Worm (Caenorhabditis elegans) whole organism, late embryonic: ENCODE measurements around the gene F21C10.5.

ENCODE experiments used
- C08G9.2 ChIP-seq: sonication (generic microtip); optimal IDR thresholded peaks from 2 replicates; lab custom pipeline; 2016; ENCODE audit warnings: mild to moderate bottlenecking, missing genetic modification characterization, moderate library complexity, missing compliant biosample characterization
- C38D4.7 ChIP-seq: fragments of 200-800 bp; sonication (Bioruptor generic); optimal IDR thresholded peaks from 2 replicates; lab custom pipeline; 2018; ENCODE audit warnings: mild to moderate bottlenecking, missing genetic modification characterization, moderate library complexity, missing compliant biosample characterization
- T23F11.4 ChIP-seq: fragments of 200-800 bp; sonication (Bioruptor generic); optimal IDR thresholded peaks from 2 replicates; lab custom pipeline; 2018; ENCODE audit warnings: mild to moderate bottlenecking, missing genetic modification characterization, missing compliant biosample characterization
- ahr-1 ChIP-seq: sonication (generic microtip); optimal IDR thresholded peaks from 2 replicates; lab custom pipeline; 2016; ENCODE audit warnings: missing genetic modification characterization, missing compliant biosample characterization
- ceh-14 ChIP-seq: sonication (generic microtip); optimal IDR thresholded peaks from 2 replicates; lab custom pipeline; 2016; ENCODE audit warnings: missing genotype, missing genetic modification characterization, missing compliant biosample characterization
- ceh-2 ChIP-seq: sonication (generic microtip); optimal IDR thresholded peaks from 2 replicates; lab custom pipeline; 2016; ENCODE audit warnings: missing genotype, missing genetic modification characterization, missing compliant biosample characterization
- ceh-24 ChIP-seq: sonication (generic microtip); optimal IDR thresholded peaks from 2 replicates; lab custom pipeline; 2016; ENCODE audit warnings: mild to moderate bottlenecking, missing genetic modification characterization, missing compliant biosample characterization
- ceh-34 ChIP-seq: sonication (generic microtip); optimal IDR thresholded peaks from 2 replicates; lab custom pipeline; 2016; ENCODE audit warnings: mild to moderate bottlenecking, missing genetic modification characterization, missing compliant biosample characterization
- ceh-45 ChIP-seq: fragments of 200-800 bp; sonication (Bioruptor generic); IDR thresholded peaks from 2 replicates; pipeline ENCODE4 v1.3.6; 2022; ENCODE audit warnings: missing genetic modification reagents, missing genetic modification characterization, missing compliant biosample characterization
- ceh-48 ChIP-seq: sonication (generic microtip); optimal IDR thresholded peaks from 2 replicates; lab custom pipeline; 2016; ENCODE audit warnings: missing genetic modification characterization, inconsistent platforms, missing compliant biosample characterization
- ceh-9 ChIP-seq: sonication (generic microtip); optimal IDR thresholded peaks from 2 replicates; lab custom pipeline; 2016; ENCODE audit warnings: mild to moderate bottlenecking, missing genetic modification characterization, inconsistent platforms, missing compliant biosample characterization
- che-1 ChIP-seq: sonication (generic microtip); optimal IDR thresholded peaks from 2 replicates; lab custom pipeline; 2016; ENCODE audit warnings: mild to moderate bottlenecking, missing genetic modification characterization, missing compliant biosample characterization
- dmd-4 ChIP-seq: sonication (generic microtip); optimal IDR thresholded peaks from 2 replicates; lab custom pipeline; 2016; ENCODE audit warnings: borderline replicate concordance, missing genetic modification characterization, missing compliant biosample characterization
- dve-1 ChIP-seq: sonication (generic microtip); optimal IDR thresholded peaks from 2 replicates; lab custom pipeline; 2017; ENCODE audit warnings: antibody characterized with exemption, mild to moderate bottlenecking, missing genetic modification characterization, missing compliant biosample characterization
- elt-2 ChIP-seq: sonication (generic microtip); optimal IDR thresholded peaks from 2 replicates; lab custom pipeline; 2016; ENCODE audit warnings: missing genetic modification reagents, missing genetic modification characterization, missing compliant biosample characterization
- fax-1 ChIP-seq: sonication (generic microtip); optimal IDR thresholded peaks from 2 replicates; lab custom pipeline; 2016; ENCODE audit warnings: missing genotype, missing genetic modification characterization, missing compliant biosample characterization
- fkh-6 ChIP-seq: sonication (generic microtip); optimal IDR thresholded peaks from 2 replicates; lab custom pipeline; 2016; ENCODE audit warnings: missing genetic modification characterization, missing compliant biosample characterization
- hlh-13 ChIP-seq: fragments of 200-800 bp; sonication (Bioruptor generic); optimal IDR thresholded peaks from 2 replicates; lab custom pipeline; 2018; ENCODE audit warnings: mild to moderate bottlenecking, missing genetic modification characterization, missing compliant biosample characterization
- hlh-15 ChIP-seq: sonication (generic microtip); optimal IDR thresholded peaks from 2 replicates; lab custom pipeline; 2016; ENCODE audit warnings: missing genetic modification characterization, missing compliant biosample characterization
- hlh-30 ChIP-seq: sonication (generic microtip); optimal IDR thresholded peaks from 2 replicates; lab custom pipeline; 2017; ENCODE audit warnings: antibody characterized with exemption, missing genetic modification characterization, missing compliant biosample characterization; ENCODE audit not compliant: insufficient read depth
- hlh-6 ChIP-seq: sonication (generic microtip); optimal IDR thresholded peaks from 2 replicates; lab custom pipeline; 2016; ENCODE audit warnings: missing genotype, missing genetic modification characterization, missing compliant biosample characterization
- hlh-8 ChIP-seq: sonication (generic microtip); optimal IDR thresholded peaks from 2 replicates; lab custom pipeline; 2016; ENCODE audit warnings: missing genotype, missing genetic modification characterization, missing compliant biosample characterization
- lim-6 ChIP-seq: sonication (generic microtip); optimal IDR thresholded peaks from 2 replicates; lab custom pipeline; 2016; ENCODE audit warnings: missing genetic modification characterization, missing compliant biosample characterization
- lin-11 ChIP-seq: fragments of 200-800 bp; sonication (Bioruptor generic); optimal IDR thresholded peaks from 2 replicates; lab custom pipeline; 2018; ENCODE audit warnings: mild to moderate bottlenecking, missing genetic modification characterization, missing compliant biosample characterization
- mec-3 ChIP-seq: sonication (generic microtip); optimal IDR thresholded peaks from 2 replicates; lab custom pipeline; 2016; ENCODE audit warnings: borderline replicate concordance, missing genetic modification characterization, missing compliant biosample characterization
- nhr-11 ChIP-seq: fragments of 150-350 bp; optimal IDR thresholded peaks from 2 replicates; lab custom pipeline; 2014; ENCODE audit warnings: missing biosample characterization, missing genetic modification characterization
- nhr-232 ChIP-seq: sonication (generic microtip); optimal IDR thresholded peaks from 2 replicates; lab custom pipeline; 2016; ENCODE audit warnings: missing genetic modification characterization, missing compliant biosample characterization
- odd-2 ChIP-seq: sonication (generic microtip); optimal IDR thresholded peaks from 2 replicates; lab custom pipeline; 2017; ENCODE audit warnings: antibody characterized with exemption, mild to moderate bottlenecking, missing genetic modification characterization, missing compliant biosample characterization
- pat-9 ChIP-seq: fragments of 200-800 bp; sonication (Bioruptor generic); optimal IDR thresholded peaks from 2 replicates; lab custom pipeline; 2018; ENCODE audit warnings: mild to moderate bottlenecking, missing genetic modification characterization, moderate library complexity, missing compliant biosample characterization
- pax-1 ChIP-seq: fragments of 150-350 bp; optimal IDR thresholded peaks from 2 replicates; lab custom pipeline; 2014; ENCODE audit warnings: missing biosample characterization, missing genetic modification characterization
- pha-2 ChIP-seq: sonication (generic microtip); optimal IDR thresholded peaks from 2 replicates; lab custom pipeline; 2017; ENCODE audit warnings: mild to moderate bottlenecking, missing genetic modification characterization, missing compliant biosample characterization
- pqm-1 ChIP-seq: sonication (generic microtip); optimal IDR thresholded peaks from 2 replicates; lab custom pipeline; 2016; ENCODE audit warnings: missing genetic modification characterization, missing compliant biosample characterization
- ref-2 ChIP-seq: sonication (generic microtip); optimal IDR thresholded peaks from 2 replicates; lab custom pipeline; 2016; ENCODE audit warnings: missing genetic modification characterization, missing compliant biosample characterization
- rnt-1 ChIP-seq: sonication (generic microtip); optimal IDR thresholded peaks from 2 replicates; lab custom pipeline; 2016; ENCODE audit warnings: missing genetic modification characterization, missing compliant biosample characterization
- sox-4 ChIP-seq: sonication (generic microtip); optimal IDR thresholded peaks from 2 replicates; lab custom pipeline; 2017; ENCODE audit warnings: mild to moderate bottlenecking, missing genetic modification characterization, inconsistent platforms, missing compliant biosample characterization
- syd-9 ChIP-seq: sonication (generic microtip); optimal IDR thresholded peaks from 2 replicates; lab custom pipeline; 2016; ENCODE audit warnings: mild to moderate bottlenecking, missing genetic modification characterization, moderate library complexity, missing compliant biosample characterization
- tbx-7 ChIP-seq: sonication (generic microtip); optimal IDR thresholded peaks from 2 replicates; lab custom pipeline; 2016; ENCODE audit warnings: missing genotype, missing genetic modification characterization, missing compliant biosample characterization
- unc-3 ChIP-seq, 2 experiments: fragments of 200-800 bp in 1 of 2; sonication (Bioruptor generic) in 1 of 2; sonication (generic microtip) in 1 of 2; conservative IDR thresholded peaks in 1 of 2; optimal IDR thresholded peaks in 1 of 2; 2 replicates each; pipeline versions ENCODE4 v1.3.6 to Lab custom; 2016 to 2022; ENCODE audit warnings: missing compliant biosample characterization in 2 of 2, missing genetic modification characterization in 2 of 2, missing genetic modification reagents in 1 of 2
- unc-42 ChIP-seq: sonication (generic microtip); optimal IDR thresholded peaks from 2 replicates; lab custom pipeline; 2016; ENCODE audit warnings: missing genotype, missing genetic modification characterization, missing compliant biosample characterization
- unc-55 ChIP-seq: sonication (generic microtip); optimal IDR thresholded peaks from 2 replicates; lab custom pipeline; 2017; ENCODE audit warnings: missing biosample characterization, missing genetic modification reagents, missing genetic modification characterization
- unc-86 ChIP-seq: sonication (generic microtip); optimal IDR thresholded peaks from 2 replicates; lab custom pipeline; 2016; ENCODE audit warnings: missing genetic modification characterization, missing compliant biosample characterization
- zip-5 ChIP-seq: sonication (generic microtip); optimal IDR thresholded peaks from 2 replicates; lab custom pipeline; 2016; ENCODE audit warnings: missing genetic modification characterization, missing compliant biosample characterization
- ztf-16 ChIP-seq: sonication (generic microtip); optimal IDR thresholded peaks from 2 replicates; lab custom pipeline; 2017; ENCODE audit warnings: missing genetic modification characterization, missing compliant biosample characterization

F21C10.5 gene

DNA sequence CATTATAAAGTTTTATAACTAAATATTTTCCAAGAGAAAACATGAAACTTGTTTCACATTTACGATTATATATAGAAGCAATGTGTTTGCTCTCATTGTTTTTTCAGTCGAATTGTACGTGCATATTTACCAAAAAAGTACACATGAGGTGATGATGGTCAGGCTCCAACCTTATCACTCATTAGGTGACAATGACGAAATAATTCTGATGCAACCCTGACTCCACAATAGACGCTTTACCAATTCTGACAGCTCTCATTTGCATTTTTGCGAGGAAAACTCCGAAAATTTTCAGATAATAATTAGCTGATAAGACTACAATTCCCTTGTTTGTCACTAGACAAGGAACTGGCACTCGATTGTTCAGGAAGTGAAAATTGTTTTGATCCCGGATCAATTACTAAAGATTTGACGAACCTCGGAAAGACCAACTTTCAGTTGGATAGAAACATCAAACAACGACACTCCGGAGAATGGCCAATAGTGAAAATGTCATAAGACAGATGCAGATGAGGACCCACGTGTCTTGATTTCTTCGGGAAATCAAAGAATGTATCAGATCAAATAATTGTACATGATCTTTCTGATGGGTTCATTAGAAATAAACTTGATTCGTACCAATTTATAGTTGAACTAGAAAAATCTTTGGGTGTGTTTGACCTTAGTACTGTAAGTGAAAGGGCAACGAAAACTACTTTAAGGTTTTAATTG is 46.5 kb upstream of the F21C10.5 start:
- TF ChIP-seq elt-2 (tag; lab: Kevin White, UChicago) (peak; percentile 73), hlh-8 (tag; lab: Kevin White, UChicago) (no peak)
- TF ChIP-seq, all 69 proteins: peak for 1

DNA sequence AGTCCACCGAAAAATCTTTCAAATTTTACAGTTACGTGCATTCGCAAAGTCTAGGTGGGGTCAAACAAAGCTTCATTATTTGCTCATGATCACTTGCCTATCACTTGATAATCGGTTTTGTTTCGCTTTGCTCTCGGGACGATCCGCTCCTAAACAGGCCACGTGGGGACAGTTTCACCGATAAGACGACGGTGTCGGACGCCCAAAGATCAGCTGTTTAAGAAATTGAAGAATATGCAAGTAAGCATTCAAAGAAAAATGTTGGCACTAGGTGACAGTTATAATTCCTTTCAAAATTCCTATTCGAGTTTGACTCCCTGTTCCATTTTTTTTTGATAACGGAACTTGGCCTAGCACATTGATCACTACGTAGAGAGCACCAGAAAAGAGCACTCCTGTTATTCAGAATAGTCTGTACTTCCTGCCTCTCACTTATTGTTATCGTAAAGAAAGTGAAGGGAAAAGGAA is 45.4 kb upstream of the F21C10.5 start:
- peak; percentile 44 for TF ChIP-seq elt-2 (tag; lab: Kevin White, UChicago)
- no peak for TF ChIP-seq unc-55 (GFP tag; lab: Kevin White, UChicago)
- no peak for TF ChIP-seq fax-1 (tag; lab: Kevin White, UChicago)
- no peak for TF ChIP-seq ceh-9 (tag; lab: Kevin White, UChicago)
- no peak for TF ChIP-seq ceh-48 (tag; lab: Kevin White, UChicago)
- TF ChIP-seq pat-9 (tag; lab: Kevin White, UChicago), result no peak

DNA sequence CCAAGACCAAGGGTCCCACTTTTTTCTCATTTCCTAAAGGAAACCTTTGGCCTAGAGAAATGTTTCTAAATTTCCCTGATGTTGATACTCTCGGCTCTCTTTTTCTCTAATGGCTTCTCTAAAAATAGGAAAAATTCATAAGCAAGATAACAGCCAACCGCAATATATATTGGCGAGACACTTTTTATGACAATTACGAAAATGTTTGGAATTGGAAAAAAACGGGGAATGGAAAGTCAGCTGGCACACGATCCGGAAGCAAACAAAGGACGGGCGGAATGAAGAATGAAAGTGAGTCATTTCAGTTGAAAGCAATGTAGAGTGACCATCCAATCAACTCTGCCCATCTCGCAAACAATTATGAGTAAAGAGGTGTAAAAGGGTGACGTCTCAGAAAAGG is 44.0 kb upstream of the F21C10.5 start:
- TF ChIP-seq ahr-1 (tag; lab: Kevin White, UChicago), result no peak
- no peak for TF ChIP-seq mec-3 (tag; lab: Kevin White, UChicago)
- TF ChIP-seq lim-6 (tag; lab: Kevin White, UChicago), result no peak
- TF ChIP-seq pax-1 (tag; lab: Kevin White, UChicago), result no peak
- TF ChIP-seq hlh-15 (tag; lab: Kevin White, UChicago), result no peak
- no peak for TF ChIP-seq lin-11 (tag; lab: Kevin White, UChicago)
- no peak for TF ChIP-seq elt-2 (tag; lab: Kevin White, UChicago)
- TF ChIP-seq hlh-8 (tag; lab: Kevin White, UChicago), result no peak
- TF ChIP-seq pqm-1, result no peak
- no peak for TF ChIP-seq rnt-1

DNA sequence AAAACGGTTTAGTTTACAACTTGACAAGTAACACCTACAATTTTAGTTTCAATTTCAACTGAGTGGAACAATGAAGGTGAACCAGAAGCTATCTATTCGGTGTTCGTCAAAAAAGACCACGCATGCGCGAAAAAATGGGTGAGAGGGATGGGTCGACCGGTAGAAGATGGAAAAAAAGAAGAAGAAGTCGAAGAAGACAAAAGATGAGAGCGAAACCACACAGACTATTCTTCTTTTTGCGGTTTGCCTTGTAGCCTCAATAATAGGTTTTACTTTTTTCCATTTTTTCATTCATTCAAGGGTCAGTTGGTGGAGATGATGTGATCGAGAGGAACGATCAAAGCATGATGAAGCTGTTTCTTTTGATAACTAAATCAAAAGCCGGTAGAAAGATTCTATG is 43.1 kb upstream of the F21C10.5 start:
- TF ChIP-seq ceh-24 (tag; lab: Kevin White, UChicago), result no peak
- no peak for TF ChIP-seq fkh-6 (tag; lab: Kevin White, UChicago)
- no peak for TF ChIP-seq hlh-6 (tag; lab: Kevin White, UChicago)
- TF ChIP-seq ceh-48 (tag; lab: Kevin White, UChicago), result no peak
- TF ChIP-seq unc-3 (GFP tag; conservative IDR thresholded peaks at IDR 0.05; lab: Robert Waterston, UW), result no peak
- no peak for TF ChIP-seq unc-3 (tag; optimal IDR thresholded peaks at IDR 0.05; lab: Kevin White, UChicago)
- no peak for TF ChIP-seq T23F11.4
- TF ChIP-seq pha-2, result no peak
- no peak for TF ChIP-seq ceh-14 (tag; lab: Kevin White, UChicago)
- no peak for TF ChIP-seq ztf-16
- no peak for TF ChIP-seq dve-1 (tag; lab: Kevin White, UChicago)
- no peak for TF ChIP-seq C38D4.7 (GFP tag; lab: Kevin White, UChicago)
- TF ChIP-seq ceh-2, result no peak
- no peak for TF ChIP-seq hlh-15 (tag; lab: Kevin White, UChicago)
- TF ChIP-seq sox-4, result no peak
- TF ChIP-seq pqm-1, result no peak
- TF ChIP-seq syd-9 (tag; lab: Kevin White, UChicago), result no peak
- no peak for TF ChIP-seq hlh-30 (tag; lab: Kevin White, UChicago)
- no peak for TF ChIP-seq ref-2 (tag; lab: Kevin White, UChicago)
- no peak for TF ChIP-seq tbx-7 (tag; lab: Kevin White, UChicago)
- TF ChIP-seq unc-42 (tag; lab: Kevin White, UChicago), result no peak

DNA sequence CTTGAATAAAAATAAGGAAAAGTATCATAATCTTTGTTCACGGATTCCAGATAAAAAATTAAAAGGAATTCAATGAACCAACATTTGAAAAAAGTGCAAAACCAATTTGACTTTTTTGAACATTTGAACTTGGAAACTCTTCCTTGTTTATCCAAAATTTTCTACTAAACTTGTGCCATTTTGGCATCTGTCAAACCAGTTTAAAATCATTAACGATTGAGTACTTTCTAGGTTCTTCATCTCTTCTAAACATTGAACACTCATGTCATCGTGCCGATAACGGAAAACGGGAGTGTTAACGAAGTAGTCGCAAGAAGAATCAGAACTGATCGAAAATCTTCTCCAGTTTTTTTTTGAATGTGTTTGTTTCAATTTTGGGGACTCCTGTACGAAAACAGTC is 41.2 kb upstream of the F21C10.5 start:
- no peak for TF ChIP-seq dmd-4 (tag; lab: Kevin White, UChicago)
- no peak for TF ChIP-seq che-1 (tag; lab: Kevin White, UChicago)
- TF ChIP-seq zip-5 (tag; lab: Kevin White, UChicago), result no peak
- no peak for TF ChIP-seq ceh-45 (GFP tag; lab: Robert Waterston, UW)
- no peak for TF ChIP-seq unc-86 (tag; lab: Kevin White, UChicago)
- no peak for TF ChIP-seq C08G9.2 (tag; lab: Kevin White, UChicago)
- no peak for TF ChIP-seq hlh-13 (GFP tag; lab: Kevin White, UChicago)
- no peak for TF ChIP-seq hlh-6 (tag; lab: Kevin White, UChicago)
- no peak for TF ChIP-seq hlh-15 (tag; lab: Kevin White, UChicago)
- no peak for TF ChIP-seq nhr-232 (tag; lab: Kevin White, UChicago)
- TF ChIP-seq lin-11 (tag; lab: Kevin White, UChicago), result no peak
- TF ChIP-seq ref-2 (tag; lab: Kevin White, UChicago), result no peak
- TF ChIP-seq nhr-11, result no peak
- no peak for TF ChIP-seq odd-2
- TF ChIP-seq ceh-9 (tag; lab: Kevin White, UChicago), result no peak
- no peak for TF ChIP-seq ceh-34 (tag; lab: Kevin White, UChicago)
